Fruit fly (Drosophila melanogaster) S2 (cell line): ENCODE measurements around the gene Nedd4.

Experiments used
- CG8478 ChIP-seq: fragments of >200 bp; optimal IDR thresholded peaks from 2 replicates; lab custom pipeline; 2018
- CTCF ChIP-seq, 2 experiments: fragments of >200 bp; optimal IDR thresholded peaks; 2 replicates each; lab custom pipeline; 2018

DNA sequence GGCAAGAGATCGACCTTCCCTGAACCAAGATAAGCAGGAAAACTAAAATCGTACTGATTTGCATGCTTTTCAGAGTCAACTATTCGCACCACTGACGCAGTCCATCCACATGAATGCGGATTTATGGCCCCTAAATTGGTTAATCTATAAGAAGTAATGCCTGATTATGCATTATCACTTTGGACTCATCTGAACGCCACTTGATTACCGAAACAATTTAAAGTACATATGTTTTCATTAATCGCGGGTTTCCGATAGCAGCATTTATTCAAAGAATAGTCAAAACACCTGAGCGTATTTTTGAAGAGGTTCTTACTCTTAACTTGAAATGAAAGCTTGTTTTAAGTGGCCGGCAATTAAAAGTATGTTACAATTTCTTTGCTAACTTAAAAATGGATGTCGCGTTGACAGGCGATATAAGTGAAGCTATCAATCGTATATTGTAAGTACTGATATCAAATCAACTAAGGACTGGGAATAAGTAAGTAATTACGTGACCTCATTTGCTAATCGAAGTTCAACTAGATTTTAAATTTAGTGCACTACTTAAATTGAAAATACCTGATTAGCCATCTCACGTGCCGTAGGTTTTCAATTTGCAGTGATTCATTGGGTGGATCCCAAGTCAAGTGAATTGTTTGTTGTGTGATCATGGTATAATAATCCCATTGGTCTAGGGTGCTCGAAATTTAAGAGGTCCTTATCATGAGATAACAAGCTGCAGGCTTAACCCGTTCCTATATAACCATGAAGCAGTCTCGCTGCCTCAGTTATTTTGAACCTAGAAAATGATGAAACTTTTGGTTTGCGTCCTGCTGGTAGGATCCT, 19.4 kb downstream of the Nedd4 start, which contains the start of the genes Jon74E and CG7542:
- TF ChIP-seq CG8478 (lab: Kevin White, UChicago): no peak
- no peak for TF ChIP-seq CTCF (optimal IDR thresholded peaks at IDR 0.05; lab: Kevin White, UChicago)
